Worm (Caenorhabditis elegans) whole organism, L4 larva: ENCODE results near the gene ida-1.
A peak's percentile ranks its signal among the peaks of the same experiment; 100 is the strongest.

Source experiments
- F10B5.3 ChIP-seq: sonication (generic microtip); optimal IDR thresholded peaks from 2 replicates; lab custom pipeline; 2016; ENCODE audit warnings: mild to moderate bottlenecking, missing genetic modification characterization, missing compliant biosample characterization
- Y105C5A.15 ChIP-seq: fragments of 200-800 bp; sonication (Bioruptor generic); IDR thresholded peaks from 2 replicates; pipeline ENCODE4 v1.3.6; 2022; ENCODE audit warnings: missing genetic modification characterization, missing compliant biosample characterization
- Y48G9A.11 ChIP-seq: fragments of 200-800 bp; sonication (Bioruptor generic); IDR thresholded peaks from 2 replicates; pipeline ENCODE4 v1.3.6; 2022; ENCODE audit warnings: missing genetic modification reagents, missing genetic modification characterization, missing compliant biosample characterization
- ZK546.5 ChIP-seq, 2 experiments: sonication (generic microtip); optimal IDR thresholded peaks; 2 replicates each; lab custom pipeline; 2017; ENCODE audit warnings: missing biosample characterization in 2 of 2, missing genetic modification characterization in 2 of 2
- aha-1 ChIP-seq: fragments of 150-350 bp; peaks from one replicate; lab custom pipeline; 2014; ENCODE audit warnings: missing biosample characterization, missing genetic modification characterization
- ceh-62 ChIP-seq: sonication (generic microtip); optimal IDR thresholded peaks from 2 replicates; lab custom pipeline; 2017; ENCODE audit warnings: missing biosample characterization, missing genetic modification characterization
- ceh-82 ChIP-seq: sonication (generic microtip); optimal IDR thresholded peaks from 2 replicates; lab custom pipeline; 2017; ENCODE audit warnings: missing biosample characterization, missing genetic modification characterization
- ces-1 ChIP-seq: fragments of 150-350 bp; sonication (generic microtip); optimal IDR thresholded peaks from 4 replicates; lab custom pipeline; 2014; ENCODE audit warnings: missing biosample characterization, missing genetic modification reagents, missing genetic modification characterization
- ctbp-1 ChIP-seq: fragments of 200-800 bp; sonication (Bioruptor generic); IDR thresholded peaks from 2 replicates; pipeline ENCODE4 v1.3.6; 2022; ENCODE audit warnings: missing genetic modification reagents, missing genetic modification characterization, missing compliant biosample characterization
- daf-12 ChIP-seq: fragments of 150-350 bp; optimal IDR thresholded peaks from 2 replicates; lab custom pipeline; 2014; ENCODE audit warnings: missing biosample characterization, missing genetic modification reagents, missing genetic modification characterization
- daf-16 ChIP-seq, 3 experiments: sonication (generic microtip); optimal IDR thresholded peaks; 2 replicates each; lab custom pipeline; 2016 to 2017; ENCODE audit warnings: missing genetic modification characterization in 3 of 3, missing genetic modification reagents in 3 of 3, mild to moderate bottlenecking in 2 of 3, missing compliant biosample characterization in 2 of 3, missing biosample characterization in 1 of 3, moderate library complexity in 1 of 3
- daf-8 ChIP-seq: fragments of 200-800 bp; sonication (Bioruptor generic); IDR thresholded peaks from 2 replicates; pipeline ENCODE4 v1.3.6; 2022; ENCODE audit warnings: missing genetic modification characterization, missing compliant biosample characterization
- dmd-6 ChIP-seq: fragments of 200-800 bp; sonication (Bioruptor generic); IDR thresholded peaks from 2 replicates; pipeline ENCODE4 v1.3.6; 2022; ENCODE audit warnings: missing genetic modification reagents, missing genetic modification characterization, missing compliant biosample characterization
- dpl-1 ChIP-seq: fragments of 150-350 bp; optimal IDR thresholded peaks from 2 replicates; lab custom pipeline; 2014; ENCODE audit warnings: missing biosample characterization, missing genetic modification reagents, missing genetic modification characterization
- dve-1 ChIP-seq: sonication (generic microtip); optimal IDR thresholded peaks from 2 replicates; lab custom pipeline; 2017; ENCODE audit warnings: antibody characterized with exemption, mild to moderate bottlenecking, missing genetic modification characterization, missing compliant biosample characterization; ENCODE audit not compliant: insufficient read depth
- fkh-10 ChIP-seq: fragments of 150-350 bp; optimal IDR thresholded peaks from 2 replicates; lab custom pipeline; 2014; ENCODE audit warnings: missing biosample characterization, missing genetic modification reagents, missing genetic modification characterization
- gei-8 ChIP-seq: fragments of 200-800 bp; sonication (Bioruptor generic); optimal IDR thresholded peaks from 2 replicates; lab custom pipeline; 2018; ENCODE audit warnings: mild to moderate bottlenecking, missing genetic modification characterization, missing compliant biosample characterization
- hif-1 ChIP-seq, 2 experiments: sonication (generic microtip); optimal IDR thresholded peaks; 2 replicates each; lab custom pipeline; 2016 to 2017; ENCODE audit warnings: missing compliant biosample characterization in 2 of 2, missing genetic modification characterization in 2 of 2, missing genetic modification reagents in 2 of 2, missing genotype in 2 of 2, mild to moderate bottlenecking in 1 of 2
- hlh-11 ChIP-seq: fragments of 200-800 bp; sonication (Bioruptor generic); optimal IDR thresholded peaks from 2 replicates; lab custom pipeline; 2018; ENCODE audit warnings: mild to moderate bottlenecking, missing genetic modification characterization, missing compliant biosample characterization
- hlh-30 ChIP-seq: sonication (generic microtip); optimal IDR thresholded peaks from 2 replicates; lab custom pipeline; 2017; ENCODE audit warnings: antibody characterized with exemption, mild to moderate bottlenecking, missing genetic modification characterization, missing compliant biosample characterization; ENCODE audit not compliant: insufficient read depth
- jun-1 ChIP-seq: fragments of 150-350 bp; optimal IDR thresholded peaks from 2 replicates; lab custom pipeline; 2014; ENCODE audit warnings: missing biosample characterization, missing genetic modification reagents, missing genetic modification characterization
- lin-13 ChIP-seq: fragments of 150-350 bp; optimal IDR thresholded peaks from 2 replicates; lab custom pipeline; 2014; ENCODE audit warnings: missing biosample characterization, missing genetic modification reagents, missing genetic modification characterization
- lin-15B ChIP-seq: fragments of 150-350 bp; sonication (generic microtip); optimal IDR thresholded peaks from 3 replicates; lab custom pipeline; 2014; ENCODE audit warnings: missing biosample characterization, missing genetic modification characterization
- lir-3 ChIP-seq: sonication (generic microtip); optimal IDR thresholded peaks from 2 replicates; lab custom pipeline; 2016; ENCODE audit warnings: mild to moderate bottlenecking, missing genetic modification characterization, missing compliant biosample characterization
- madf-5 ChIP-seq, 2 experiments: fragments of 200-800 bp; sonication (Bioruptor generic); IDR thresholded peaks; 2 replicates each; pipeline ENCODE4 v1.3.6; 2022; ENCODE audit warnings: missing compliant biosample characterization in 2 of 2, missing genetic modification characterization in 2 of 2
- mes-2 ChIP-seq: sonication (generic microtip); optimal IDR thresholded peaks from 2 replicates; lab custom pipeline; 2016; ENCODE audit warnings: missing genotype, mild to moderate bottlenecking, missing genetic modification characterization, missing compliant biosample characterization; ENCODE audit not compliant: poor library complexity, severe bottlenecking
- nhr-102 ChIP-seq: sonication (generic microtip); optimal IDR thresholded peaks from 2 replicates; lab custom pipeline; 2016; ENCODE audit warnings: mild to moderate bottlenecking, missing genetic modification characterization, moderate library complexity, missing compliant biosample characterization
- nhr-111 ChIP-seq: fragments of 200-800 bp; sonication (Bioruptor generic); optimal IDR thresholded peaks from 2 replicates; lab custom pipeline; 2018; ENCODE audit warnings: mild to moderate bottlenecking, missing genetic modification characterization, missing compliant biosample characterization
- nhr-237 ChIP-seq: sonication (generic microtip); optimal IDR thresholded peaks from 2 replicates; lab custom pipeline; 2017; ENCODE audit warnings: missing biosample characterization, missing genetic modification characterization
- nhr-28 ChIP-seq: fragments of 150-350 bp; optimal IDR thresholded peaks from 2 replicates; lab custom pipeline; 2014; ENCODE audit warnings: missing biosample characterization, missing genetic modification characterization
- nhr-41 ChIP-seq: fragments of 200-800 bp; sonication (Bioruptor generic); IDR thresholded peaks from 2 replicates; pipeline ENCODE4 v1.3.6; 2022; ENCODE audit warnings: missing genetic modification reagents, missing genetic modification characterization, missing compliant biosample characterization
- nhr-48 ChIP-seq: sonication (generic microtip); optimal IDR thresholded peaks from 2 replicates; lab custom pipeline; 2016; ENCODE audit warnings: mild to moderate bottlenecking, missing genetic modification characterization, missing compliant biosample characterization
- nhr-6 ChIP-seq: fragments of 150-350 bp; optimal IDR thresholded peaks from 2 replicates; lab custom pipeline; 2014; ENCODE audit warnings: missing biosample characterization, missing genetic modification characterization
- pqm-1 ChIP-seq: sonication (generic microtip); optimal IDR thresholded peaks from 2 replicates; lab custom pipeline; 2017; ENCODE audit warnings: missing biosample characterization, missing genetic modification characterization
- skn-1 ChIP-seq: fragments of 150-350 bp; optimal IDR thresholded peaks from 2 replicates; lab custom pipeline; 2014; ENCODE audit warnings: missing biosample characterization, missing genetic modification characterization
- unc-130 ChIP-seq: sonication (generic microtip); optimal IDR thresholded peaks from 2 replicates; lab custom pipeline; 2016; ENCODE audit warnings: missing genetic modification reagents, missing genetic modification characterization, missing compliant biosample characterization
- zag-1 ChIP-seq: fragments of 150-350 bp; optimal IDR thresholded peaks from 2 replicates; lab custom pipeline; 2014; ENCODE audit warnings: missing biosample characterization, missing genetic modification characterization
- zfp-2 ChIP-seq: sonication (generic microtip); optimal IDR thresholded peaks from 2 replicates; lab custom pipeline; 2016; ENCODE audit warnings: mild to moderate bottlenecking, missing genetic modification characterization, missing compliant biosample characterization
- zfp-3 ChIP-seq: fragments of 200-800 bp; sonication (Bioruptor generic); conservative IDR thresholded peaks from 2 replicates; pipeline ENCODE4 v1.3.6; 2022; ENCODE audit warnings: missing genetic modification reagents, missing genetic modification characterization, missing compliant biosample characterization
- zip-2 ChIP-seq: fragments of 150-350 bp; optimal IDR thresholded peaks from 2 replicates; lab custom pipeline; 2014; ENCODE audit warnings: missing biosample characterization, missing genetic modification characterization

ida-1 gene

ce11 chrIII:5802971-5803370 is 47.6 kb downstream of the ida-1 start, which contains the start of the genes polq-1 and him-10:
Gene polq-1, minus strand, starts transcription at chrIII:5803160.
Gene him-10, plus strand, starts transcription at chrIII:5803260.
- TF ChIP-seq hlh-30 (tag; lab: Kevin White, UChicago) (peak; percentile 55), hif-1 (tag; optimal IDR thresholded peaks at IDR 0.05; lab: Kevin White, UChicago) (peak in 1 of 2 experiments; percentile 38), dpl-1 (GFP tag; lab: Kevin White, UChicago) (peak; percentile 76), mes-2 (peak; percentile 89), unc-130 (GFP tag; lab: Kevin White, UChicago) (peak; percentile 59), ceh-82 (no peak)

ce11 chrIII:5805273-5805672 is 49.9 kb downstream of the ida-1 start, which contains the start of gene R12B2.3:
Gene R12B2.3, plus strand, starts transcription at chrIII:5805573.
- TF ChIP-seq nhr-48 (tag; lab: Kevin White, UChicago) (no peak), jun-1 (tag; lab: Kevin White, UChicago) (no peak)

DNA sequence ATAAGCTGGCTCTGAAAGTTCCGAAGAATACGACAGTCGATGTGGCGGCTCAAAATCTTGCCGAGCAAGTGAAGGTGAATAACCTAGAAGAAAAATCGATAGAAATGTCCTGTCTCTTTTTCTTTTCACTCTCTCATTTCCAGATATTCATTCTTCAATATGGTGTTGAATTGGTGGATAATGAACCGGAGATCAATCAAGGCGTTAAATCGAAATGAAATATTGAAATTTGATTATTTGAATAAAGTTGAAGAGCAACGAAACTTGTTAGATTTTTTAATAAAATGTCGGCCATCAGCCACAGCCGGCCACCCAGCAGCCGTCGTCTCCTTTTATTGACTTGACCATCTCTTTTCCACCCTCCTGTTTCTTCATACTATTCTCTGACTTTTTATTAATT is 51.4 kb downstream of the ida-1 start, which contains the start of gene R12B2.2:
R12B2.2 (plus strand) TSS at position 301 of the 400 bp plus-strand sequence.
- TF ChIP-seq mes-2 (peak; percentile 20), nhr-237 (tag; lab: Kevin White, UChicago) (no peak)

DNA sequence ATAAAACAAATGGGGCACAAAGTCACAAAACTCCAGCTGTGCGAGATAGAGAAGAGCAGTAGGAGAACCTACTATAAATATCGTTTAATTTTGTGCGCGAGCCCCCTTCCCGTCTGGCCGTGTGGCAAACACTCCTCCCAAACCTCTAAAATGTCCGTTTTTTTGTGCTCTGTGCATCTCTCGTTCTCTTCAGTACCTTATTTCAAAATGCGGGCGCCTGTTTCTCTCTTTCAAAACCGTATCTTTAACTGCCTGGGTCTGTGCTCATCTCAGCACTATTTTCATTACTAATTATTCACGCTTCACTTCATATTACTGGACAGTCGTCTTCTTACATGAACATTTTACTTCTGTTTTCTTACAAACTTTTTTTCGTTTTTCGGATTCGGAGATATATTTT is 54.7 kb downstream of the ida-1 start:
- no peak for TF ChIP-seq daf-12 (tag; lab: Kevin White, UChicago)
- TF ChIP-seq gei-8 (GFP tag; lab: Kevin White, UChicago), result no peak
- TF ChIP-seq F10B5.3, result no peak
- TF ChIP-seq ceh-62 (tag; lab: Kevin White, UChicago), result no peak
- TF ChIP-seq fkh-10 (GFP tag; lab: Kevin White, UChicago), result no peak
- TF ChIP-seq ZK546.5 (tag; optimal IDR thresholded peaks at IDR 0.05; lab: Kevin White, UChicago), result no peak
- no peak for TF ChIP-seq nhr-102 (tag; lab: Kevin White, UChicago)
- peak; percentile 24 for TF ChIP-seq nhr-28 (tag; lab: Kevin White, UChicago)
- no peak for TF ChIP-seq pqm-1 (tag; lab: Kevin White, UChicago)
- no peak for TF ChIP-seq hlh-30 (tag; lab: Kevin White, UChicago)
- TF ChIP-seq daf-8 (GFP tag; lab: Robert Waterston, UW), result no peak
- TF ChIP-seq ceh-82, result no peak
- TF ChIP-seq nhr-111, result no peak
- TF ChIP-seq Y48G9A.11 (GFP tag; lab: Robert Waterston, UW), result no peak
- TF ChIP-seq dve-1 (tag; lab: Kevin White, UChicago), result peak; percentile 9
- TF ChIP-seq skn-1 (tag; lab: Kevin White, UChicago), result no peak
- peak; percentile 27 for TF ChIP-seq mes-2
- no peak for TF ChIP-seq ces-1
- TF ChIP-seq aha-1 (tag; lab: Kevin White, UChicago), result peak; percentile 34
- TF ChIP-seq nhr-6 (tag; lab: Kevin White, UChicago), result no peak
- no peak for TF ChIP-seq ctbp-1 (GFP tag; lab: Robert Waterston, UW)
- no peak for TF ChIP-seq zag-1
- no peak for TF ChIP-seq lir-3
- no peak for TF ChIP-seq Y105C5A.15 (GFP tag; lab: Robert Waterston, UW)
- no peak for TF ChIP-seq jun-1 (tag; lab: Kevin White, UChicago)
- no peak for TF ChIP-seq lin-15B (tag; lab: Kevin White, UChicago)
- TF ChIP-seq lin-13 (GFP tag; lab: Kevin White, UChicago), result no peak
- TF ChIP-seq zfp-3 (GFP tag; lab: Robert Waterston, UW), result no peak
- TF ChIP-seq hlh-11 (tag; lab: Kevin White, UChicago), result peak; percentile 25
- TF ChIP-seq zfp-2 (tag; lab: Kevin White, UChicago), result no peak
- no peak for TF ChIP-seq daf-16 (GFP tag; optimal IDR thresholded peaks at IDR 0.05; lab: Kevin White, UChicago)
- TF ChIP-seq daf-16 (tag; optimal IDR thresholded peaks at IDR 0.05; lab: Kevin White, UChicago), result peak; percentile 21
- no peak for TF ChIP-seq hif-1 (tag; optimal IDR thresholded peaks at IDR 0.05; lab: Kevin White, UChicago)
- no peak for TF ChIP-seq madf-5 (GFP tag; IDR thresholded peaks at IDR 0.05; lab: Robert Waterston, UW)
- TF ChIP-seq nhr-41 (GFP tag; lab: Robert Waterston, UW), result no peak
- peak; percentile 8; the same call in 1 of the 2 replicates for TF ChIP-seq dmd-6 (GFP tag; lab: Robert Waterston, UW)
- no peak for TF ChIP-seq zip-2
